Worm (Caenorhabditis elegans) whole organism, L3 larva: ENCODE measurements around the gene srd-65.

Experiments used
- R02D3.7 ChIP-seq: fragments of 150-350 bp; optimal IDR thresholded peaks from 2 replicates; lab custom pipeline; 2014; ENCODE audit warnings: missing biosample characterization, missing genetic modification characterization
- ZK546.5 ChIP-seq: sonication (generic microtip); optimal IDR thresholded peaks from 2 replicates; lab custom pipeline; 2017; ENCODE audit warnings: missing biosample characterization, missing genetic modification characterization
- aly-2 ChIP-seq: fragments of 150-350 bp; optimal IDR thresholded peaks from 2 replicates; lab custom pipeline; 2014; ENCODE audit warnings: missing biosample characterization, missing genetic modification characterization
- ceh-16 ChIP-seq: sonication (generic microtip); optimal IDR thresholded peaks from 2 replicates; lab custom pipeline; 2017; ENCODE audit warnings: missing biosample characterization, missing genetic modification characterization
- ceh-28 ChIP-seq: fragments of 150-350 bp; optimal IDR thresholded peaks from 2 replicates; lab custom pipeline; 2014; ENCODE audit warnings: missing biosample characterization, missing genetic modification reagents, missing genetic modification characterization
- ceh-82 ChIP-seq: fragments of 150-350 bp; optimal IDR thresholded peaks from 2 replicates; lab custom pipeline; 2014; ENCODE audit warnings: missing biosample characterization, missing genetic modification characterization
- ceh-9 ChIP-seq: sonication (generic microtip); optimal IDR thresholded peaks from 2 replicates; lab custom pipeline; 2018; ENCODE audit warnings: missing biosample characterization, missing genetic modification characterization
- daf-12 ChIP-seq: fragments of 150-350 bp; optimal IDR thresholded peaks from 2 replicates; lab custom pipeline; 2014; ENCODE audit warnings: missing biosample characterization, missing genetic modification reagents, missing genetic modification characterization
- egl-5 ChIP-seq: fragments of 150-350 bp; optimal IDR thresholded peaks from 2 replicates; lab custom pipeline; 2017; ENCODE audit warnings: missing biosample characterization, missing genetic modification reagents, missing genetic modification characterization, inconsistent platforms
- elt-1 ChIP-seq: fragments of 150-350 bp; optimal IDR thresholded peaks from 2 replicates; lab custom pipeline; 2014; ENCODE audit warnings: missing biosample characterization, missing genetic modification characterization
- elt-2 ChIP-seq: sonication (generic microtip); optimal IDR thresholded peaks from 2 replicates; lab custom pipeline; 2016; ENCODE audit warnings: missing genetic modification reagents, mild to moderate bottlenecking, missing genetic modification characterization, missing compliant biosample characterization
- elt-3 ChIP-seq, 3 experiments: fragments of 150-350 bp in 1 of 3; sonication (generic microtip) in 2 of 3; optimal IDR thresholded peaks; 2 replicates in 2 of 3; 4 replicates in 1 of 3; lab custom pipeline; 2014 to 2017; ENCODE audit warnings: missing biosample characterization in 3 of 3, missing genetic modification characterization in 3 of 3
- eor-1 ChIP-seq, 2 experiments: fragments of 150-350 bp; optimal IDR thresholded peaks; 2 replicates each; lab custom pipeline; 2014 to 2018; ENCODE audit warnings: missing biosample characterization in 2 of 2, missing genetic modification characterization in 2 of 2
- fkh-10 ChIP-seq: sonication (generic microtip); optimal IDR thresholded peaks from 2 replicates; lab custom pipeline; 2017; ENCODE audit warnings: missing biosample characterization, missing genetic modification reagents, missing genetic modification characterization
- fos-1 ChIP-seq: fragments of 150-350 bp; optimal IDR thresholded peaks from 2 replicates; lab custom pipeline; 2014; ENCODE audit warnings: missing biosample characterization, missing genetic modification characterization
- hmg-11 ChIP-seq: sonication (generic microtip); optimal IDR thresholded peaks from 2 replicates; lab custom pipeline; 2016; ENCODE audit warnings: missing genetic modification characterization, missing compliant biosample characterization
- jun-1 ChIP-seq: fragments of 150-350 bp; optimal IDR thresholded peaks from 2 replicates; lab custom pipeline; 2014; ENCODE audit warnings: missing biosample characterization, missing genetic modification reagents, missing genetic modification characterization
- lin-39 ChIP-seq: fragments of 150-350 bp; optimal IDR thresholded peaks from 2 replicates; lab custom pipeline; 2018; ENCODE audit warnings: missing biosample characterization, missing genetic modification reagents, missing genetic modification characterization
- lsy-12 ChIP-seq: sonication (generic microtip); optimal IDR thresholded peaks from 2 replicates; lab custom pipeline; 2016; ENCODE audit warnings: mild to moderate bottlenecking, missing genetic modification characterization, missing compliant biosample characterization
- nhr-11 ChIP-seq: fragments of 150-350 bp; optimal IDR thresholded peaks from 2 replicates; lab custom pipeline; 2014; ENCODE audit warnings: missing biosample characterization, missing genetic modification characterization
- nhr-12 ChIP-seq: fragments of 150-350 bp; optimal IDR thresholded peaks from 2 replicates; lab custom pipeline; 2014; ENCODE audit warnings: missing biosample characterization, missing genetic modification characterization
- nhr-23 ChIP-seq: fragments of 150-350 bp; optimal IDR thresholded peaks from 2 replicates; lab custom pipeline; 2014; ENCODE audit warnings: missing biosample characterization, missing genetic modification reagents, missing genetic modification characterization
- nhr-237 ChIP-seq: fragments of 150-350 bp; optimal IDR thresholded peaks from 2 replicates; lab custom pipeline; 2014; ENCODE audit warnings: missing biosample characterization, missing genetic modification characterization
- nhr-25 ChIP-seq: sonication (generic microtip); optimal IDR thresholded peaks from 2 replicates; lab custom pipeline; 2017; ENCODE audit warnings: missing biosample characterization, missing genetic modification characterization
- nhr-28 ChIP-seq: fragments of 150-350 bp; optimal IDR thresholded peaks from 2 replicates; lab custom pipeline; 2014; ENCODE audit warnings: missing biosample characterization, missing genetic modification characterization
- nhr-67 ChIP-seq: fragments of 150-350 bp; optimal IDR thresholded peaks from 2 replicates; lab custom pipeline; 2014; ENCODE audit warnings: missing biosample characterization, missing genetic modification characterization
- nhr-76 ChIP-seq: fragments of 150-350 bp; sonication (generic microtip); optimal IDR thresholded peaks from 5 replicates; lab custom pipeline; 2014; ENCODE audit warnings: missing biosample characterization, missing genetic modification characterization
- nhr-77 ChIP-seq: fragments of 150-350 bp; optimal IDR thresholded peaks from 2 replicates; lab custom pipeline; 2014; ENCODE audit warnings: missing biosample characterization, missing genetic modification characterization
- pha-4 ChIP-seq: fragments of 150-350 bp; optimal IDR thresholded peaks from 2 replicates; lab custom pipeline; 2014; ENCODE audit warnings: missing biosample characterization, missing genetic modification reagents, missing genetic modification characterization
- pqm-1 ChIP-seq: fragments of 150-350 bp; optimal IDR thresholded peaks from 2 replicates; lab custom pipeline; 2017; ENCODE audit warnings: missing biosample characterization, missing genetic modification characterization, inconsistent platforms
- sea-2 ChIP-seq: fragments of 150-350 bp; sonication (generic microtip); optimal IDR thresholded peaks from 4 replicates; lab custom pipeline; 2014; ENCODE audit warnings: missing biosample characterization, missing genetic modification reagents, missing genetic modification characterization
- skn-1 ChIP-seq: fragments of 150-350 bp; optimal IDR thresholded peaks from 2 replicates; lab custom pipeline; 2014; ENCODE audit warnings: missing biosample characterization, missing genetic modification characterization
- tbx-2 ChIP-seq: sonication (generic microtip); optimal IDR thresholded peaks from 2 replicates; lab custom pipeline; 2016; ENCODE audit warnings: mild to moderate bottlenecking, missing genetic modification characterization, missing compliant biosample characterization
- unc-39 ChIP-seq: sonication (generic microtip); optimal IDR thresholded peaks from 4 replicates; lab custom pipeline; 2017; ENCODE audit warnings: missing biosample characterization, missing genetic modification characterization
- zag-1 ChIP-seq: fragments of 150-350 bp; optimal IDR thresholded peaks from 2 replicates; lab custom pipeline; 2014; ENCODE audit warnings: missing biosample characterization, missing genetic modification characterization
- ztf-11 ChIP-seq: fragments of 150-350 bp; optimal IDR thresholded peaks from 2 replicates; lab custom pipeline; 2014; ENCODE audit warnings: missing biosample characterization, missing genetic modification characterization

Gene srd-65

DNA sequence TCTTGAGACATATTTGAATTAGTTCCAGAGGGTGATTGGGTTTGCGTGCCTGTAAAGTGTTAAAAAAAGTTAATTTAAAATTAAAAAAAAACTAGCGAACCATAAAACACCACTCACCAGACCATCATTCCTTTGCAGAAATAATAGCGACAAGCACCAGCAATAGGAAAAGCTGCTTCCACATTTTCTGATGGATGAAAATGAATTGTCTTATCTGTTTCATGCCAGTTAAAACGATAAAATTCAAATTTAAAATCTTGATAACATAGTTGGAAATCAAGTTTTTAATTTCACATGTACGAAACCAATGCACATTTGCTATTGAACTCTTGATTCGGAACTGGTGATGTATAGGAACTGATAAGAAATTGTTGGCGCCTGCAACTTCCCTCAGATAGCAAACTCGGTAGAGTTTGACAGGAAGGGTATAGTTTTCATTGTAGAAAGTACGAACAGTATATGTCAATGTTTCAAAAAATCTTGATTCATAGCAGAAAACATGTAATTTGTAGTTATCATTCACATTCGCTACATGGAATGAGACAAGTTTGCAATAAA lies 15.8 kb upstream of the srd-65 start, which contains the start of gene C39B5.10:
Gene C39B5.10 (minus strand): TSS at position 51 of the 558 bp plus-strand sequence.
- TF ChIP-seq ztf-11 (tag; lab: Kevin White, UChicago), result no peak
- TF ChIP-seq R02D3.7 (tag; lab: Kevin White, UChicago), result no peak
- no peak for TF ChIP-seq ceh-16 (tag; lab: Kevin White, UChicago)
- TF ChIP-seq eor-1 (tag; optimal IDR thresholded peaks at IDR 0.05; lab: Kevin White, UChicago), result no peak
- no peak for TF ChIP-seq pha-4 (tag; lab: Kevin White, UChicago)
- no peak for TF ChIP-seq skn-1 (tag; lab: Kevin White, UChicago)
- TF ChIP-seq lsy-12 (tag; lab: Kevin White, UChicago), result no peak
- TF ChIP-seq tbx-2 (tag; lab: Kevin White, UChicago), result no peak
- TF ChIP-seq zag-1 (tag; lab: Kevin White, UChicago), result no peak
- peak; percentile 35 for TF ChIP-seq jun-1
- TF ChIP-seq pqm-1, result peak; percentile 79
- no peak for TF ChIP-seq nhr-25 (tag; lab: Kevin White, UChicago)
- TF ChIP-seq nhr-12 (tag; lab: Kevin White, UChicago), result no peak
- no peak for TF ChIP-seq ceh-9 (tag; lab: Kevin White, UChicago)
- TF ChIP-seq nhr-77 (tag; lab: Kevin White, UChicago), result no peak
- TF ChIP-seq ceh-28, result no peak
- no peak for TF ChIP-seq unc-39 (tag; lab: Kevin White, UChicago)
- TF ChIP-seq nhr-237 (tag; lab: Kevin White, UChicago), result no peak
- TF ChIP-seq hmg-11 (tag; lab: Kevin White, UChicago), result no peak
- no peak for TF ChIP-seq nhr-28 (tag; lab: Kevin White, UChicago)
- TF ChIP-seq fos-1 (tag; lab: Kevin White, UChicago), result no peak
- no peak for TF ChIP-seq nhr-11 (tag; lab: Kevin White, UChicago)
- no peak for TF ChIP-seq egl-5 (tag; lab: Kevin White, UChicago)
- peak; percentile 93 for TF ChIP-seq elt-2 (tag; lab: Kevin White, UChicago)

DNA sequence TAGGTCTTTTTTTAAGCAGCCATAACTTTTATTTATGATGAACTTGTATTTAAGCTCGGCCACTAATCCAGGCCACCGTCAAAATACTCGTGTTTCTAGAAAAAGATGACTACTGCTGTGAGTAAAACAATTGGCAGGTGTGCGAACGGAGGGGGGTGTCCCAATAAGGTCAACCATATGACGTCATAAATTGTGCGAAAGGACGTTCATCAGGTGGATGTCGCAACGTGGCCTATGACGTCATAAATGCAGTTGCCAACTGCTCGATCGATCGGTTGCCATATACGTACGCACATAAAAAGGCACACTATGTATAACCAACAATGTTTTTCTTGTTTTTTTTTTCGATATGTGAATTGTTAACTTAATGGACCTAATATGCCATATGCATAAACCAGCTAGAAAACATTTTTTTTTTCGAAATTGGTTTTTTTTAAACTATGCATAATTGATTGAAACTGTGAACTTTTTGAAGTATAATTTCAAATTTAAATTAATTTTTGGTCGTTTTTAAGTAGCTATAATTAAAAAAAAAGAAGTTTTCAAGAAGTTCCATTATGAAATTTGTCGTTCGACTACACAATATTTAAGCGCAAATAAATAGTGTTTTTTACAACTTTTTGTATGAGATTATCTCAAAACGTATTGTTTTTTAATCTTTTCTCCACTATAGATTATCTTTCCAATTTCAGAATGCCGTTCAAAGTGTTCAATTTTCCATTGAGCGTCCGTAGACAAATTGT lies 10.5 kb upstream of the srd-65 start, which contains the start of gene C39B5.2:
Gene C39B5.2 (plus strand): TSS at position 693 of the 743 bp plus-strand sequence.
- TF ChIP-seq egl-5 (tag; lab: Kevin White, UChicago) (no peak), nhr-76 (tag; lab: Kevin White, UChicago) (no peak), unc-39 (tag; lab: Kevin White, UChicago) (no peak), ZK546.5 (tag; lab: Kevin White, UChicago) (no peak), nhr-77 (tag; lab: Kevin White, UChicago) (no peak), jun-1 (no peak), daf-12 (no peak), fos-1 (tag; lab: Kevin White, UChicago) (no peak), nhr-28 (tag; lab: Kevin White, UChicago) (no peak), eor-1 (tag; optimal IDR thresholded peaks at IDR 0.05; lab: Kevin White, UChicago) (no peak), nhr-237 (tag; lab: Kevin White, UChicago) (no peak), elt-1 (tag; lab: Kevin White, UChicago) (no peak), sea-2 (GFP tag; lab: Kevin White, UChicago) (no peak), elt-3 (tag; optimal IDR thresholded peaks at IDR 0.05; lab: Kevin White, UChicago) (no peak), lin-39 (tag; lab: Kevin White, UChicago) (no peak), nhr-25 (tag; lab: Kevin White, UChicago) (no peak), nhr-23 (no peak), zag-1 (tag; lab: Kevin White, UChicago) (no peak), fkh-10 (no peak)

DNA sequence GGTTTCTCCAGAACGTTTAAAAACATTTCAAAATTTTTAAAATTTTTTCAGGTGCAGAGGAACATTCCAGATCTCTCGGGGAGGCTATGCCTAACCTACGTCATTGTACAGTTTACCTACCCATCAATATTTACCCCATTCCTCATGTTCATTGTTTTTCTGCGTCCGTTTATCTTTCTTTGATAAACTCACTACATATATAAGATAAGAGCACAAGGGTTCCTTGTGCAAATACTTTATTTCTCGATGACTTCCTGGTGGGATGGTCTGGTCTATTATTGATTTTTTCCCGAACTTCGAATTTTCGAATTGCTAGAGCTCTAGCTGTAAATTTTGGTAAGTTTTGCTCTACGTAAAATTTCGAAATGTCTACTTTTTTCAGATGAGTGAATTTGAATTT lies 9.6 kb upstream of the srd-65 start:
- TF ChIP-seq ceh-82 (tag; lab: Kevin White, UChicago) (no peak), pqm-1 (no peak), aly-2 (tag; lab: Kevin White, UChicago) (no peak), nhr-11 (tag; lab: Kevin White, UChicago) (no peak), nhr-67 (tag; lab: Kevin White, UChicago) (no peak), elt-3 (tag; optimal IDR thresholded peaks at IDR 0.05; lab: Kevin White, UChicago) (no peak), pha-4 (tag; lab: Kevin White, UChicago) (peak; percentile 61), eor-1 (tag; optimal IDR thresholded peaks at IDR 0.05; lab: Kevin White, UChicago) (no peak)
